Worm (Caenorhabditis elegans) whole organism, L3 larva: ENCODE data around the gene H05C05.1.
A peak's percentile ranks its signal among the peaks of the same experiment; 100 is the strongest.

Source experiments
- R02D3.7 ChIP-seq: fragments of 150-350 bp; optimal IDR thresholded peaks from 2 replicates; lab custom pipeline; 2014; ENCODE audit warnings: missing biosample characterization, missing genetic modification characterization
- ZK546.5 ChIP-seq: sonication (generic microtip); optimal IDR thresholded peaks from 2 replicates; lab custom pipeline; 2017; ENCODE audit warnings: missing biosample characterization, missing genetic modification characterization
- aly-2 ChIP-seq: fragments of 150-350 bp; optimal IDR thresholded peaks from 2 replicates; lab custom pipeline; 2014; ENCODE audit warnings: missing biosample characterization, missing genetic modification characterization
- ama-1 ChIP-seq: fragments of 150-350 bp; optimal IDR thresholded peaks from 2 replicates; lab custom pipeline; 2018
- ceh-16 ChIP-seq: sonication (generic microtip); optimal IDR thresholded peaks from 2 replicates; lab custom pipeline; 2017; ENCODE audit warnings: missing biosample characterization, missing genetic modification characterization
- ceh-28 ChIP-seq: fragments of 150-350 bp; optimal IDR thresholded peaks from 2 replicates; lab custom pipeline; 2014; ENCODE audit warnings: missing biosample characterization, missing genetic modification reagents, missing genetic modification characterization
- ceh-82 ChIP-seq: fragments of 150-350 bp; optimal IDR thresholded peaks from 2 replicates; lab custom pipeline; 2014; ENCODE audit warnings: missing biosample characterization, missing genetic modification characterization
- ceh-9 ChIP-seq: sonication (generic microtip); optimal IDR thresholded peaks from 2 replicates; lab custom pipeline; 2018; ENCODE audit warnings: missing biosample characterization, missing genetic modification characterization
- daf-12 ChIP-seq: fragments of 150-350 bp; optimal IDR thresholded peaks from 2 replicates; lab custom pipeline; 2014; ENCODE audit warnings: missing biosample characterization, missing genetic modification reagents, missing genetic modification characterization
- egl-27 ChIP-seq: sonication (generic microtip); optimal IDR thresholded peaks from 4 replicates; lab custom pipeline; 2017; ENCODE audit warnings: missing biosample characterization, missing genetic modification reagents, missing genetic modification characterization
- egl-5 ChIP-seq: fragments of 150-350 bp; optimal IDR thresholded peaks from 2 replicates; lab custom pipeline; 2017; ENCODE audit warnings: missing biosample characterization, missing genetic modification reagents, missing genetic modification characterization, inconsistent platforms
- elt-1 ChIP-seq: fragments of 150-350 bp; optimal IDR thresholded peaks from 2 replicates; lab custom pipeline; 2014; ENCODE audit warnings: missing biosample characterization, missing genetic modification characterization
- elt-2 ChIP-seq: sonication (generic microtip); optimal IDR thresholded peaks from 2 replicates; lab custom pipeline; 2016; ENCODE audit warnings: missing genetic modification reagents, mild to moderate bottlenecking, missing genetic modification characterization, missing compliant biosample characterization
- elt-3 ChIP-seq, 3 experiments: fragments of 150-350 bp in 1 of 3; sonication (generic microtip) in 2 of 3; optimal IDR thresholded peaks; 2 replicates in 2 of 3; 4 replicates in 1 of 3; lab custom pipeline; 2014 to 2017; ENCODE audit warnings: missing biosample characterization in 3 of 3, missing genetic modification characterization in 3 of 3
- eor-1 ChIP-seq, 2 experiments: fragments of 150-350 bp; optimal IDR thresholded peaks; 2 replicates each; lab custom pipeline; 2014 to 2018; ENCODE audit warnings: missing biosample characterization in 2 of 2, missing genetic modification characterization in 2 of 2
- fkh-10 ChIP-seq: sonication (generic microtip); optimal IDR thresholded peaks from 2 replicates; lab custom pipeline; 2017; ENCODE audit warnings: missing biosample characterization, missing genetic modification reagents, missing genetic modification characterization
- fkh-2 ChIP-seq: fragments of 150-350 bp; optimal IDR thresholded peaks from 2 replicates; lab custom pipeline; 2014; ENCODE audit warnings: missing biosample characterization, missing genetic modification reagents, missing genetic modification characterization
- fos-1 ChIP-seq: fragments of 150-350 bp; optimal IDR thresholded peaks from 2 replicates; lab custom pipeline; 2014; ENCODE audit warnings: missing biosample characterization, missing genetic modification characterization
- hmg-11 ChIP-seq: sonication (generic microtip); optimal IDR thresholded peaks from 2 replicates; lab custom pipeline; 2016; ENCODE audit warnings: missing genetic modification characterization, missing compliant biosample characterization
- jun-1 ChIP-seq: fragments of 150-350 bp; optimal IDR thresholded peaks from 2 replicates; lab custom pipeline; 2014; ENCODE audit warnings: missing biosample characterization, missing genetic modification reagents, missing genetic modification characterization
- lin-15B ChIP-seq: fragments of 150-350 bp; optimal IDR thresholded peaks from 2 replicates; lab custom pipeline; 2014; ENCODE audit warnings: missing biosample characterization, missing genetic modification characterization
- lin-39 ChIP-seq: fragments of 150-350 bp; optimal IDR thresholded peaks from 2 replicates; lab custom pipeline; 2018; ENCODE audit warnings: missing biosample characterization, missing genetic modification reagents, missing genetic modification characterization
- lsy-12 ChIP-seq: sonication (generic microtip); optimal IDR thresholded peaks from 2 replicates; lab custom pipeline; 2016; ENCODE audit warnings: mild to moderate bottlenecking, missing genetic modification characterization, missing compliant biosample characterization
- mdl-1 ChIP-seq: fragments of 150-350 bp; optimal IDR thresholded peaks from 2 replicates; lab custom pipeline; 2014; ENCODE audit warnings: missing biosample characterization, missing genetic modification characterization
- mml-1 ChIP-seq: fragments of 150-350 bp; sonication (generic microtip); optimal IDR thresholded peaks from 3 replicates; lab custom pipeline; 2014; ENCODE audit warnings: missing biosample characterization, missing genetic modification characterization
- nfya-1 ChIP-seq: sonication (generic microtip); optimal IDR thresholded peaks from 2 replicates; lab custom pipeline; 2017; ENCODE audit warnings: missing genetic modification characterization, mild to moderate bottlenecking, missing compliant biosample characterization, antibody characterized with exemption, moderate library complexity; ENCODE audit not compliant: insufficient read depth
- nhr-11 ChIP-seq: fragments of 150-350 bp; optimal IDR thresholded peaks from 2 replicates; lab custom pipeline; 2014; ENCODE audit warnings: missing biosample characterization, missing genetic modification characterization
- nhr-12 ChIP-seq: fragments of 150-350 bp; optimal IDR thresholded peaks from 2 replicates; lab custom pipeline; 2014; ENCODE audit warnings: missing biosample characterization, missing genetic modification characterization
- nhr-23 ChIP-seq: fragments of 150-350 bp; optimal IDR thresholded peaks from 2 replicates; lab custom pipeline; 2014; ENCODE audit warnings: missing biosample characterization, missing genetic modification reagents, missing genetic modification characterization
- nhr-237 ChIP-seq: fragments of 150-350 bp; optimal IDR thresholded peaks from 2 replicates; lab custom pipeline; 2014; ENCODE audit warnings: missing biosample characterization, missing genetic modification characterization
- nhr-25 ChIP-seq: sonication (generic microtip); optimal IDR thresholded peaks from 2 replicates; lab custom pipeline; 2017; ENCODE audit warnings: missing biosample characterization, missing genetic modification characterization
- nhr-28 ChIP-seq: fragments of 150-350 bp; optimal IDR thresholded peaks from 2 replicates; lab custom pipeline; 2014; ENCODE audit warnings: missing biosample characterization, missing genetic modification characterization
- nhr-43 ChIP-seq: sonication (generic microtip); optimal IDR thresholded peaks from 2 replicates; lab custom pipeline; 2016; ENCODE audit warnings: mild to moderate bottlenecking, missing genetic modification characterization, missing compliant biosample characterization; ENCODE audit not compliant: poor library complexity, severe bottlenecking
- nhr-67 ChIP-seq: fragments of 150-350 bp; optimal IDR thresholded peaks from 2 replicates; lab custom pipeline; 2014; ENCODE audit warnings: missing biosample characterization, missing genetic modification characterization
- nhr-76 ChIP-seq: fragments of 150-350 bp; sonication (generic microtip); optimal IDR thresholded peaks from 5 replicates; lab custom pipeline; 2014; ENCODE audit warnings: missing biosample characterization, missing genetic modification characterization
- nhr-77 ChIP-seq: fragments of 150-350 bp; optimal IDR thresholded peaks from 2 replicates; lab custom pipeline; 2014; ENCODE audit warnings: missing biosample characterization, missing genetic modification characterization
- pha-4 ChIP-seq: fragments of 150-350 bp; optimal IDR thresholded peaks from 2 replicates; lab custom pipeline; 2014; ENCODE audit warnings: missing biosample characterization, missing genetic modification reagents, missing genetic modification characterization
- pqm-1 ChIP-seq: fragments of 150-350 bp; optimal IDR thresholded peaks from 2 replicates; lab custom pipeline; 2017; ENCODE audit warnings: missing biosample characterization, missing genetic modification characterization, inconsistent platforms
- sea-2 ChIP-seq: fragments of 150-350 bp; sonication (generic microtip); optimal IDR thresholded peaks from 4 replicates; lab custom pipeline; 2014; ENCODE audit warnings: missing biosample characterization, missing genetic modification reagents, missing genetic modification characterization
- skn-1 ChIP-seq: fragments of 150-350 bp; optimal IDR thresholded peaks from 2 replicates; lab custom pipeline; 2014; ENCODE audit warnings: missing biosample characterization, missing genetic modification characterization
- snpc-4 ChIP-seq: fragments of 150-350 bp; optimal IDR thresholded peaks from 2 replicates; lab custom pipeline; 2014; ENCODE audit warnings: missing biosample characterization, missing genetic modification characterization
- tbx-2 ChIP-seq: sonication (generic microtip); optimal IDR thresholded peaks from 2 replicates; lab custom pipeline; 2016; ENCODE audit warnings: mild to moderate bottlenecking, missing genetic modification characterization, missing compliant biosample characterization
- unc-39 ChIP-seq: sonication (generic microtip); optimal IDR thresholded peaks from 4 replicates; lab custom pipeline; 2017; ENCODE audit warnings: missing biosample characterization, missing genetic modification characterization
- unc-62 ChIP-seq: fragments of 150-350 bp; sonication (generic microtip); optimal IDR thresholded peaks from 4 replicates; lab custom pipeline; 2014; ENCODE audit warnings: missing biosample characterization, missing genetic modification reagents, missing genetic modification characterization
- zag-1 ChIP-seq: fragments of 150-350 bp; optimal IDR thresholded peaks from 2 replicates; lab custom pipeline; 2014; ENCODE audit warnings: missing biosample characterization, missing genetic modification characterization
- ztf-11 ChIP-seq: fragments of 150-350 bp; optimal IDR thresholded peaks from 2 replicates; lab custom pipeline; 2014; ENCODE audit warnings: missing biosample characterization, missing genetic modification characterization
- ztf-4 ChIP-seq: fragments of 150-350 bp; optimal IDR thresholded peaks from 2 replicates; lab custom pipeline; 2014; ENCODE audit warnings: missing biosample characterization, missing genetic modification characterization

H05C05.1 gene

DNA sequence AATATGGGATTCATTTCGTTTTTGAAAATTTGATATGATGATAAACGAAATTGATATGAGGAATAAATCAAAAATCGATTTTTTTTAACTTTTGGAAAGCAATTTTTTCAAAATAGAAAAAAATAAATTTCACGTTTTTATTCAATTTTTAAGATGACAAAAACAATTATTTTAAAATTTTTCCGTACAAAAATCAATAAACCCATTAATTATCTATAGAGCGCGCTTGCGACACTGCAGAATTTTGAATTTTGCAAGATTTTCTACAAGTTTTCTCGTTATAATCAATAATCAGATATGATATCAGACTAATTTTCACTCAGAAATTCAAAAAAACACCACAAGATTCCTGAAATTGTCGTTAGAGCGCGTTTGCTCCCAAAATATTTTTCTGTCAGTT lies 2.9 kb upstream of the H05C05.1 start, which contains the start of gene R10F2.6:
Gene R10F2.6, minus strand, starts transcription at position 101 of the 400 bp plus-strand sequence.
- TF ChIP-seq ceh-16 (tag; lab: Kevin White, UChicago): no peak
- TF ChIP-seq unc-62 (GFP tag; lab: Kevin White, UChicago): no peak
- no peak for TF ChIP-seq nhr-11 (tag; lab: Kevin White, UChicago)
- TF ChIP-seq ceh-9: no peak
- TF ChIP-seq egl-27 (tag; lab: Kevin White, UChicago): no peak
- TF ChIP-seq fkh-2 (tag; lab: Kevin White, UChicago): no peak
- TF ChIP-seq nhr-25 (tag; lab: Kevin White, UChicago): no peak

DNA sequence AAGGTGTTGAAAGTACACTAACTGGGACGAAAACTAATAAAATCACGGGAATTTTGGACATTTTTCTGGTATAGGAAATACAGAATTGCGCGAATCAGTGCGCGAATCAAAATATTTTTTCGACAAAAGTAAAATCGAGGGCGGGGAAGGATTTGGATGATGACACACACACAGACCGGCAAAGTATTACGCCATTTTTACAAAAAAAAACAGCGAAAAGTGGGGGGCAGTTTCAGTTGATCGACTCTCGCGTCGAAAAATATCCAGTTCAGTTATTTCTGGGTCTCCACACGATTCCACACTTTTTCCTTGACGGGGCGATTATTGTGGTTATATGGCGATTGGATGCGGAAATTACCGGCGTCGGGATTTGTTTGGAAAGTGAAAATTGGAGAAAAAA lies 817 bp upstream of the H05C05.1 start, which contains the start of gene H05C05.4:
Gene H05C05.4, minus strand, starts transcription at position 101 of the 400 bp plus-strand sequence.
- no peak for TF ChIP-seq fkh-10 (GFP tag; lab: Kevin White, UChicago)
- no peak for TF ChIP-seq tbx-2
- TF ChIP-seq nhr-12 (tag; lab: Kevin White, UChicago): no peak
- no peak for TF ChIP-seq nhr-237 (tag; lab: Kevin White, UChicago)
- no peak for TF ChIP-seq nhr-43 (tag; lab: Kevin White, UChicago)
- TF ChIP-seq unc-39 (tag; lab: Kevin White, UChicago): no peak
- TF ChIP-seq nhr-11 (tag; lab: Kevin White, UChicago): no peak
- no peak for TF ChIP-seq ceh-82
- TF ChIP-seq hmg-11: no peak

DNA sequence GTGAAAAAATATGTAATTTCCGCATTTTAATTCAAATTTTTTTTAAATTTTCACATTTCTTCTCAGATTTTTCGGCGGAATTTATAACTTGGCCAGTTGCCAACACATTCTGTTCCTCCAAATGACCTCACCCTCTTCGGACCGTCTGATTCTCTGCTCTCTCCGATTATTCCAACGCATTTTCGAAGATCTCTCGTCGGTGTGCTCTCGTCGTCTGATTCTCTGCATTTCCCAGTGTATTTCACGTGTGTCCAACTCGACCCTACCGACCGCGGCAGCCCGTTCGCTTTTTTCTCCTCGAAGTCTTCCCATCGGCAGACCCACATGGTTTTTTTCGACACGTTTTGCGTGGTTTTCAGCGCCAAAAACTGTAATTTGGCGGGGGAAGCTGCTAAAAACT lies 333 bp downstream of the H05C05.1 start:
- no peak for TF ChIP-seq elt-1 (tag; lab: Kevin White, UChicago)
- TF ChIP-seq lsy-12 (tag; lab: Kevin White, UChicago): no peak
- no peak for TF ChIP-seq skn-1
- no peak for TF ChIP-seq ZK546.5 (tag; lab: Kevin White, UChicago)
- TF ChIP-seq egl-5 (tag; lab: Kevin White, UChicago): peak; percentile 5
- no peak for TF ChIP-seq sea-2 (GFP tag; lab: Kevin White, UChicago)
- TF ChIP-seq elt-2 (tag; lab: Kevin White, UChicago): peak; percentile 19
- TF ChIP-seq jun-1 (tag; lab: Kevin White, UChicago): no peak
- TF ChIP-seq ztf-11 (tag; lab: Kevin White, UChicago): no peak
- peak; percentile 18 for TF ChIP-seq mdl-1 (tag; lab: Kevin White, UChicago)
- no peak for TF ChIP-seq pha-4 (tag; lab: Kevin White, UChicago)
- TF ChIP-seq ceh-82: no peak
- TF ChIP-seq ceh-9: no peak
- no peak for TF ChIP-seq mml-1 (tag; lab: Kevin White, UChicago)
- no peak for TF ChIP-seq elt-3 (tag; optimal IDR thresholded peaks at IDR 0.05; lab: Kevin White, UChicago)
- no peak for TF ChIP-seq fkh-2 (tag; lab: Kevin White, UChicago)
- TF ChIP-seq daf-12 (tag; lab: Kevin White, UChicago): no peak
- no peak for TF ChIP-seq tbx-2
- no peak for TF ChIP-seq unc-62 (GFP tag; lab: Kevin White, UChicago)
- no peak for TF ChIP-seq nhr-12 (tag; lab: Kevin White, UChicago)
- no peak for TF ChIP-seq eor-1 (tag; optimal IDR thresholded peaks at IDR 0.05; lab: Kevin White, UChicago)
- no peak for TF ChIP-seq nhr-67 (tag; lab: Kevin White, UChicago)
- TF ChIP-seq fos-1: no peak
- TF ChIP-seq ama-1: no peak
- no peak for TF ChIP-seq zag-1 (tag; lab: Kevin White, UChicago)
- no peak for TF ChIP-seq aly-2 (tag; lab: Kevin White, UChicago)
- TF ChIP-seq lin-39: peak; percentile 48
- peak; percentile 29 for TF ChIP-seq nhr-25 (tag; lab: Kevin White, UChicago)
- no peak for TF ChIP-seq nhr-237 (tag; lab: Kevin White, UChicago)
- TF ChIP-seq nhr-28 (tag; lab: Kevin White, UChicago): no peak
- TF ChIP-seq fkh-10 (GFP tag; lab: Kevin White, UChicago): no peak
- TF ChIP-seq nhr-23 (tag; lab: Kevin White, UChicago): peak; percentile 22
- no peak for TF ChIP-seq ceh-28 (tag; lab: Kevin White, UChicago)
- TF ChIP-seq lin-15B: no peak
- TF ChIP-seq nhr-77: no peak
- peak; percentile 41 for TF ChIP-seq hmg-11
- no peak for TF ChIP-seq nhr-76
- TF ChIP-seq nhr-11 (tag; lab: Kevin White, UChicago): no peak
- no peak for TF ChIP-seq nfya-1 (tag; lab: Kevin White, UChicago)
- no peak for TF ChIP-seq nhr-43 (tag; lab: Kevin White, UChicago)
- no peak for TF ChIP-seq ztf-4 (tag; lab: Kevin White, UChicago)
- no peak for TF ChIP-seq R02D3.7 (tag; lab: Kevin White, UChicago)
- TF ChIP-seq egl-27 (tag; lab: Kevin White, UChicago): no peak
- no peak for TF ChIP-seq ceh-16 (tag; lab: Kevin White, UChicago)
- no peak for TF ChIP-seq pqm-1 (tag; lab: Kevin White, UChicago)
- no peak for TF ChIP-seq snpc-4 (tag; lab: Kevin White, UChicago)
- no peak for TF ChIP-seq unc-39 (tag; lab: Kevin White, UChicago)
- TF ChIP-seq, all 47 proteins: peak for 7
